Fruit fly (Drosophila melanogaster) whole organism, embryonic: ENCODE measurements around the gene Clc.
A peak's percentile ranks its signal among the peaks of the same experiment; 100 is the strongest.

Experiments used
- C15 ChIP-seq: fragments of 200-800 bp; sonication (Bioruptor generic); IDR thresholded peaks from 3 replicates; pipeline ENCODE4 v1.3.6; 2022; ENCODE audit warnings: missing biosample characterization, missing genetic modification characterization
- CG10431 ChIP-seq: fragments of 200-800 bp; sonication (Bioruptor generic); optimal IDR thresholded peaks from 3 replicates; lab custom pipeline; 2018; ENCODE audit warnings: missing biosample characterization, mild to moderate bottlenecking, missing genetic modification characterization
- CG11696 ChIP-seq: fragments of 200-800 bp; sonication (Bioruptor generic); IDR thresholded peaks from 2 replicates; pipeline ENCODE4 v1.3.6; 2022; ENCODE audit warnings: missing biosample characterization, missing genetic modification characterization
- CG12391 ChIP-seq: fragments of 200-800 bp; sonication (Bioruptor generic); optimal IDR thresholded peaks from 3 replicates; lab custom pipeline; 2018; ENCODE audit warnings: missing biosample characterization, mild to moderate bottlenecking, missing genetic modification characterization, moderate library complexity
- CG12659 ChIP-seq: fragments of 200-800 bp; sonication (Bioruptor generic); optimal IDR thresholded peaks from 3 replicates; lab custom pipeline; 2017; ENCODE audit warnings: mild to moderate bottlenecking, missing biosample characterization, missing genetic modification reagents, missing genetic modification characterization
- CG13894 ChIP-seq: fragments of 200-800 bp; sonication (Bioruptor generic); optimal IDR thresholded peaks from 3 replicates; lab custom pipeline; 2018; ENCODE audit warnings: missing biosample characterization, mild to moderate bottlenecking, missing genetic modification characterization, moderate library complexity
- CG14667 ChIP-seq: fragments of 200-800 bp; sonication (Bioruptor generic); IDR thresholded peaks from 2 replicates; pipeline ENCODE4 v1.3.6; 2022; ENCODE audit warnings: missing biosample characterization, missing genetic modification characterization
- CG14860 ChIP-seq: fragments of 200-800 bp; sonication (Bioruptor generic); IDR thresholded peaks from 3 replicates; pipeline ENCODE4 v1.3.6; 2022; ENCODE audit warnings: missing biosample characterization, missing genetic modification characterization; ENCODE audit not compliant: partially characterized antibody
- CG15073 ChIP-seq: fragments of 200-800 bp; sonication (Bioruptor generic); optimal IDR thresholded peaks from 2 replicates; lab custom pipeline; 2016; ENCODE audit warnings: missing biosample characterization, missing genetic modification characterization
- CG3065 ChIP-seq: fragments of 200-800 bp; sonication (Bioruptor generic); optimal IDR thresholded peaks from 2 replicates; lab custom pipeline; 2016; ENCODE audit warnings: missing biosample characterization, missing genetic modification characterization
- CG3407 ChIP-seq: fragments of 200-800 bp; sonication (Bioruptor generic); optimal IDR thresholded peaks from 2 replicates; lab custom pipeline; 2018; ENCODE audit warnings: missing biosample characterization, mild to moderate bottlenecking, missing genetic modification characterization
- CG34376 ChIP-seq: fragments of 200-800 bp; sonication (Bioruptor generic); optimal IDR thresholded peaks from 2 replicates; lab custom pipeline; 2018; ENCODE audit warnings: missing biosample characterization, mild to moderate bottlenecking, missing genetic modification characterization
- CG5245 ChIP-seq: fragments of 200-800 bp; sonication (Bioruptor generic); optimal IDR thresholded peaks from 3 replicates; lab custom pipeline; 2016; ENCODE audit warnings: missing biosample characterization, missing genetic modification characterization
- CG6791 ChIP-seq: fragments of 200-800 bp; sonication (Bioruptor generic); IDR thresholded peaks from 3 replicates; pipeline ENCODE4 v1.3.6; 2022; ENCODE audit warnings: missing biosample characterization, missing genetic modification characterization; ENCODE audit not compliant: partially characterized antibody
- CG8281 ChIP-seq: fragments of 200-800 bp; sonication (Bioruptor generic); optimal IDR thresholded peaks from 2 replicates; lab custom pipeline; 2018; ENCODE audit warnings: missing biosample characterization, mild to moderate bottlenecking, missing genetic modification characterization, moderate library complexity
- CG8290 ChIP-seq, 3 experiments: fragments of 200-800 bp; sonication (Bioruptor generic); optimal IDR thresholded peaks; 2 replicates each; lab custom pipeline; 2016 to 2019; ENCODE audit warnings: missing biosample characterization in 3 of 3, missing genetic modification characterization in 3 of 3, mild to moderate bottlenecking in 2 of 3, moderate library complexity in 1 of 3
- CG9727 ChIP-seq: fragments of 200-800 bp; sonication (Bioruptor generic); optimal IDR thresholded peaks from 3 replicates; lab custom pipeline; 2017; ENCODE audit warnings: missing biosample characterization, mild to moderate bottlenecking, missing genetic modification characterization
- CHES-1-like ChIP-seq: fragments of 200-800 bp; sonication (Bioruptor generic); optimal IDR thresholded peaks from 2 replicates; lab custom pipeline; 2016; ENCODE audit warnings: missing biosample characterization, missing genetic modification characterization
- D19B ChIP-seq: fragments of 200-800 bp; sonication (Bioruptor generic); optimal IDR thresholded peaks from 2 replicates; lab custom pipeline; 2017; ENCODE audit warnings: missing biosample characterization, mild to moderate bottlenecking, missing genetic modification characterization
- Deaf1 ChIP-seq: fragments of 200-800 bp; optimal IDR thresholded peaks from 3 replicates; lab custom pipeline; 2019; ENCODE audit warnings: missing biosample characterization, mild to moderate bottlenecking, missing genetic modification characterization, moderate library complexity
- Dfd ChIP-seq, 2 experiments: fragments of >200 bp; optimal IDR thresholded peaks; 2 replicates each; lab custom pipeline; 2017; ENCODE audit warnings: missing biosample characterization in 2 of 2, missing genetic modification characterization in 2 of 2
- Ets97D ChIP-seq: fragments of 200-800 bp; sonication (Bioruptor generic); optimal IDR thresholded peaks from 3 replicates; lab custom pipeline; 2016; ENCODE audit warnings: missing biosample characterization, missing genetic modification characterization
- HLH3B ChIP-seq: fragments of 200-800 bp; sonication (Bioruptor generic); IDR thresholded peaks from 2 replicates; pipeline ENCODE4 v1.3.6; 2022; ENCODE audit warnings: missing biosample characterization, missing genetic modification characterization
- Hr51 ChIP-seq, 2 experiments: fragments of 200-800 bp; sonication (Bioruptor generic); optimal IDR thresholded peaks; 2 replicates in 1 of 2; 3 replicates in 1 of 2; lab custom pipeline; 2016 to 2018; ENCODE audit warnings: missing biosample characterization in 2 of 2, missing genetic modification characterization in 2 of 2, mild to moderate bottlenecking in 1 of 2, moderate library complexity in 1 of 2
- Nf-YC ChIP-seq: fragments of 200-800 bp; optimal IDR thresholded peaks from 3 replicates; lab custom pipeline; 2019; ENCODE audit warnings: missing biosample characterization, mild to moderate bottlenecking, missing genetic modification characterization, moderate library complexity
- Stat92E ChIP-seq, 3 experiments: fragments of >200 bp in 2 of 3; fragments of 200-800 bp in 1 of 3; sonication (Bioruptor generic) in 1 of 3; optimal IDR thresholded peaks; 2 replicates each; lab custom pipeline; 2017 to 2019; ENCODE audit warnings: missing biosample characterization in 3 of 3, missing genetic modification characterization in 3 of 3, mild to moderate bottlenecking in 1 of 3, moderate library complexity in 1 of 3
- Trl ChIP-seq, 3 experiments: fragments of >200 bp in 2 of 3; fragments of 200-800 bp in 1 of 3; sonication (Bioruptor generic) in 1 of 3; optimal IDR thresholded peaks; 2 replicates in 1 of 3; 3 replicates in 2 of 3; lab custom pipeline; 2016 to 2017; ENCODE audit warnings: missing biosample characterization in 1 of 3, missing genetic modification characterization in 1 of 3
- YL-1 ChIP-seq: fragments of 200-800 bp; sonication (Bioruptor generic); optimal IDR thresholded peaks from 3 replicates; lab custom pipeline; 2017; ENCODE audit warnings: missing biosample characterization, mild to moderate bottlenecking, missing genetic modification characterization
- abd-A ChIP-seq: fragments of 200-800 bp; sonication (Bioruptor generic); optimal IDR thresholded peaks from 3 replicates; lab custom pipeline; 2019; ENCODE audit warnings: missing biosample characterization, mild to moderate bottlenecking, missing genetic modification characterization, moderate library complexity
- ap ChIP-seq: fragments of 200-800 bp; sonication (Bioruptor generic); IDR thresholded peaks from 2 replicates; pipeline ENCODE4 v1.3.6; 2022; ENCODE audit warnings: missing biosample characterization, missing genetic modification characterization
- ash1 ChIP-seq: fragments of 200-800 bp; sonication (Bioruptor generic); optimal IDR thresholded peaks from 2 replicates; lab custom pipeline; 2018; ENCODE audit warnings: missing biosample characterization, mild to moderate bottlenecking, missing genetic modification characterization
- ato ChIP-seq: fragments of 200-800 bp; sonication (Bioruptor generic); IDR thresholded peaks from 2 replicates; pipeline ENCODE4 v1.3.6; 2022; ENCODE audit warnings: missing biosample characterization, missing genetic modification characterization; ENCODE audit not compliant: partially characterized antibody
- bigmax ChIP-seq: fragments of 200-800 bp; sonication (Bioruptor generic); optimal IDR thresholded peaks from 2 replicates; lab custom pipeline; 2018; ENCODE audit warnings: missing biosample characterization, mild to moderate bottlenecking, missing genetic modification characterization
- bowl ChIP-seq: fragments of 200-800 bp; sonication (Bioruptor generic); IDR thresholded peaks from 2 replicates; pipeline ENCODE4 v1.3.6; 2022; ENCODE audit warnings: missing biosample characterization, missing genetic modification characterization
- bsh ChIP-seq, 2 experiments: fragments of 200-800 bp; sonication (Bioruptor generic); optimal IDR thresholded peaks; 2 replicates each; lab custom pipeline; 2017 to 2018; ENCODE audit warnings: mild to moderate bottlenecking in 2 of 2, missing biosample characterization in 2 of 2, missing genetic modification characterization in 2 of 2, moderate library complexity in 1 of 2
- dimm ChIP-seq: fragments of 200-800 bp; sonication (Bioruptor generic); IDR thresholded peaks from 2 replicates; pipeline ENCODE4 v1.3.6; 2022; ENCODE audit warnings: missing biosample characterization, missing genetic modification characterization
- dmrt11E ChIP-seq: fragments of 200-800 bp; sonication (Bioruptor generic); optimal IDR thresholded peaks from 3 replicates; lab custom pipeline; 2018; ENCODE audit warnings: missing biosample characterization, mild to moderate bottlenecking, missing genetic modification characterization, moderate library complexity
- grau ChIP-seq: fragments of 200-800 bp; optimal IDR thresholded peaks from 3 replicates; lab custom pipeline; 2019; ENCODE audit warnings: missing biosample characterization, mild to moderate bottlenecking, missing genetic modification characterization, moderate library complexity
- ken ChIP-seq: fragments of 200-800 bp; sonication (Bioruptor generic); IDR thresholded peaks from 3 replicates; pipeline ENCODE4 v1.3.6; 2022; ENCODE audit warnings: missing biosample characterization, missing genetic modification characterization
- lab ChIP-seq: fragments of 200-800 bp; sonication (Bioruptor generic); optimal IDR thresholded peaks from 3 replicates; lab custom pipeline; 2017; ENCODE audit warnings: missing biosample characterization, missing genetic modification characterization, mild to moderate bottlenecking, moderate library complexity, missing genetic modification reagents
- lmd ChIP-seq: fragments of 200-800 bp; sonication (Bioruptor generic); IDR thresholded peaks from 2 replicates; pipeline ENCODE4 v1.3.6; 2022; ENCODE audit warnings: missing biosample characterization, missing genetic modification characterization
- lov ChIP-seq, 2 experiments: fragments of 200-800 bp in 1 of 2; fragments of >200 bp in 1 of 2; sonication (Bioruptor generic) in 1 of 2; IDR thresholded peaks in 1 of 2; optimal IDR thresholded peaks in 1 of 2; 2 replicates in 1 of 2; 3 replicates in 1 of 2; pipeline versions ENCODE4 v1.3.6 to Lab custom; 2017 to 2022; ENCODE audit warnings: missing biosample characterization in 1 of 2, missing genetic modification characterization in 1 of 2
- pita ChIP-seq: fragments of 200-800 bp; sonication (Bioruptor generic); optimal IDR thresholded peaks from 2 replicates; lab custom pipeline; 2017; ENCODE audit warnings: missing biosample characterization, mild to moderate bottlenecking, missing genetic modification characterization
- repo ChIP-seq: fragments of 200-800 bp; sonication (Bioruptor generic); optimal IDR thresholded peaks from 2 replicates; lab custom pipeline; 2016; ENCODE audit warnings: missing biosample characterization, missing genetic modification characterization
- shn ChIP-seq: fragments of 200-800 bp; sonication (Bioruptor generic); optimal IDR thresholded peaks from 3 replicates; lab custom pipeline; 2016; ENCODE audit warnings: missing biosample characterization, missing genetic modification characterization
- unc-4 ChIP-seq: fragments of 200-800 bp; sonication (Bioruptor generic); IDR thresholded peaks from 2 replicates; pipeline ENCODE4 v1.3.6; 2022; ENCODE audit warnings: missing biosample characterization, missing genetic modification characterization; ENCODE audit not compliant: partially characterized antibody

Clc gene

DNA sequence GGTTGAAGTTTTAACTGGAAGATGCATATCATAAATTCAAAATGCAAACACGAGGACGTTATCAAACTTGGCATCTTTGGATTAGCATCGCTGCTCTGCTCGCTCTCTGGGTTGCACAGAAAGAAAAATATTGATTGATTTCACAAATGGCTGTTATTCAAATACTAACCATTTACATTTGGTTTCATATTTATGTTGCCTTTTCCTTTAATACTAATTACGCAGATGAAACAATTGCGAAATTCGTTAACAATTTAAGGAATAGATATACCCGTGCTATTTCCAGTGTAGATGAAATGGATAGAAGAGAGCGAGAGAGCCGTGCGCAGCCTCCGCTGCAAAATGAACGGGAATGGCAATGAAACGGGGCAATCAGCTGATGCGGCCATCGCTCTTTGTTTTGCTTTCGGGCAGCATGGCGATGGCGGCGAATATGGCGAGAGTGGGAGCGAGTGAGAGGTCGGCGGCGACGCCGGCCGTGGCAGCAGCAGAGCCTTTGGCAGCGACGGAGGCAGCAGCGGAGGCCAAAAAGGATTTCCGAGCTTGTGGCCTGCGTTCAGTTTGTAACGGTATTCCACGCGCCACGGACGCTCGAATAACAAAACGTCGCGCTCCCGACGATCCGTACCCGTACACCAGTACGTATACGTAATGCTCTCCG is 6.8 kb downstream of the Clc start, which contains the start of gene rdgC (continued):
- TF ChIP-seq CG11696 (GFP tag; lab: Robert Waterston, UW) = peak; percentile 86
- TF ChIP-seq CG14667 (GFP tag; lab: Robert Waterston, UW) = peak; percentile 92
- no peak for TF ChIP-seq CG14860 (GFP tag; lab: Robert Waterston, UW)
- no peak for TF ChIP-seq ato (GFP tag; lab: Robert Waterston, UW)
- TF ChIP-seq CG34376 = peak; percentile 76
- TF ChIP-seq bowl (GFP tag; lab: Robert Waterston, UW) = peak; percentile 91
- peak; percentile 68 for TF ChIP-seq Nf-YC
- TF ChIP-seq HLH3B = peak; percentile 97
- peak; percentile 95 for TF ChIP-seq repo (GFP tag; lab: Kevin White, UChicago)
- TF ChIP-seq dmrt11E (tag; lab: Kevin White, UChicago) = peak; percentile 36
- peak; percentile 95 for TF ChIP-seq C15 (GFP tag; lab: Robert Waterston, UW)
- TF ChIP-seq Stat92E (GFP tag; optimal IDR thresholded peaks at IDR 0.05; lab: Kevin White, UChicago) = no peak
- TF ChIP-seq YL-1 = peak; percentile 57
- no peak for TF ChIP-seq CG10431
- TF ChIP-seq D19B = peak; percentile 88
- TF ChIP-seq CG9727 (GFP tag; lab: Kevin White, UChicago) = peak; percentile 93
- peak in 1 of 2 experiments; percentile 91 for TF ChIP-seq bsh (GFP tag; optimal IDR thresholded peaks at IDR 0.05; lab: Kevin White, UChicago)
- TF ChIP-seq shn (GFP tag; lab: Kevin White, UChicago) = peak; percentile 90
- peak; percentile 85 for TF ChIP-seq CG3407 (GFP tag; lab: Kevin White, UChicago)
- peak; percentile 98 for TF ChIP-seq lab
- peak; percentile 94 for TF ChIP-seq CHES-1-like
- TF ChIP-seq Ets97D (GFP tag; lab: Kevin White, UChicago) = peak; percentile 77
- TF ChIP-seq grau (tag; lab: Kevin White, UChicago) = peak; percentile 94
- peak; percentile 52 for TF ChIP-seq CG15073 (GFP tag; lab: Kevin White, UChicago)
- TF ChIP-seq ash1 (GFP tag; lab: Kevin White, UChicago) = peak; percentile 80
- TF ChIP-seq CG12391 (tag; lab: Kevin White, UChicago) = peak; percentile 96
- TF ChIP-seq Trl (optimal IDR thresholded peaks at IDR 0.05; lab: Kevin White, UChicago) = peak; percentile 38 to 65
- TF ChIP-seq Trl (GFP tag; optimal IDR thresholded peaks at IDR 0.05; lab: Kevin White, UChicago) = peak; percentile 95
- TF ChIP-seq lmd (GFP tag; lab: Robert Waterston, UW) = peak; percentile 96
- TF ChIP-seq CG12659 = peak; percentile 96
- TF ChIP-seq CG8281 (tag; lab: Kevin White, UChicago) = peak; percentile 82
- no peak for TF ChIP-seq pita (GFP tag; lab: Kevin White, UChicago)
- peak; percentile 94 for TF ChIP-seq ken (GFP tag; lab: Robert Waterston, UW)
- TF ChIP-seq dimm = peak; percentile 77
- TF ChIP-seq CG8290 (GFP tag; optimal IDR thresholded peaks at IDR 0.05; lab: Kevin White, UChicago) = peak; percentile 74
- peak in 1 of 2 experiments; percentile 99 for TF ChIP-seq CG8290 (tag; optimal IDR thresholded peaks at IDR 0.05; lab: Kevin White, UChicago)
- peak; percentile 81 for TF ChIP-seq Deaf1
- TF ChIP-seq ap (GFP tag; lab: Robert Waterston, UW) = peak; percentile 94
- peak; percentile 92 for TF ChIP-seq CG13894 (tag; lab: Kevin White, UChicago)
- TF ChIP-seq Dfd (GFP tag; optimal IDR thresholded peaks at IDR 0.05; lab: Kevin White, UChicago) = no peak
- peak; percentile 71 for TF ChIP-seq bigmax (GFP tag; lab: Kevin White, UChicago)
- peak; percentile 81 for TF ChIP-seq CG3065 (GFP tag; lab: Kevin White, UChicago)
- peak; percentile 47 for TF ChIP-seq abd-A (tag; lab: Kevin White, UChicago)
- TF ChIP-seq unc-4 (GFP tag; lab: Robert Waterston, UW) = 0 out of 2 replicates have a peak, but pooled peaks have one; percentile 28
- TF ChIP-seq lov (optimal IDR thresholded peaks at IDR 0.05; lab: Kevin White, UChicago) = no peak
- peak; percentile 91 for TF ChIP-seq lov (GFP tag; IDR thresholded peaks at IDR 0.05; lab: Robert Waterston, UW)
- TF ChIP-seq Hr51 (GFP tag; optimal IDR thresholded peaks at IDR 0.05; lab: Kevin White, UChicago) = peak; percentile 91 to 97
- TF ChIP-seq CG6791 (GFP tag; lab: Robert Waterston, UW) = no peak
- TF ChIP-seq CG5245 = peak; percentile 93
